Worm (Caenorhabditis elegans): ENCODE measurements around the gene bcat-1.

Gene bcat-1

ce11 chrX:12869412-12869811 is 7.9 kb upstream of the bcat-1 start:
- TF ChIP-seq ZK185.1 (tag; optimal IDR thresholded peaks at IDR 0.05; ENCODE audit: poor library complexity, severe bottlenecking) (no peak), ceh-27 (GFP tag; optimal IDR thresholded peaks at IDR 0.05) (no peak), madf-6 (GFP tag; IDR thresholded peaks at IDR 0.05) (no peak), rec-8 (tag; optimal IDR thresholded peaks at IDR 0.05) (no peak), dox-1 (GFP tag; IDR thresholded peaks at IDR 0.05) (0 out of 2 replicates have a peak, but pooled peaks have one; percentile 10), mel-28 (tag; optimal IDR thresholded peaks at IDR 0.05; ENCODE audit: borderline replicate concordance) (no peak), snpc-1.3 (tag; optimal IDR thresholded peaks at IDR 0.05; ENCODE audit: insufficient read depth) (no peak), unc-62 (GFP tag; optimal IDR thresholded peaks at IDR 0.05) (peak; percentile 91), lin-40 (tag; optimal IDR thresholded peaks at IDR 0.05) (peak; percentile 38), madf-10 (tag; optimal IDR thresholded peaks at IDR 0.05) (no peak), D2030.7 (GFP tag; IDR thresholded peaks at IDR 0.05) (no peak), B0035.1 (tag; optimal IDR thresholded peaks at IDR 0.05) (no peak), madf-3 (GFP tag; IDR thresholded peaks at IDR 0.05) (no peak), lag-1 (GFP tag; IDR thresholded peaks at IDR 0.05) (no peak), C06A6.2 (GFP tag; conservative IDR thresholded peaks at IDR 0.05) (no peak), nhr-80 (tag; optimal IDR thresholded peaks at IDR 0.05) (peak; percentile 84), nfya-1 (tag; optimal IDR thresholded peaks at IDR 0.05; ENCODE audit: borderline replicate concordance, insufficient read depth) (no peak), F22D6.2 (tag; optimal IDR thresholded peaks at IDR 0.05) (peak; percentile 2), lin-26 (GFP tag; IDR thresholded peaks at IDR 0.05) (no peak), snpc-1.1 (tag; optimal IDR thresholded peaks at IDR 0.05; ENCODE audit: insufficient read depth) (no peak), ceh-58 (GFP tag; IDR thresholded peaks at IDR 0.05) (no peak), F49E8.2 (tag; optimal IDR thresholded peaks at IDR 0.05; ENCODE audit: insufficient read depth) (no peak), B0019.2 (GFP tag; conservative IDR thresholded peaks at IDR 0.05) (no peak), bed-2 (GFP tag; IDR thresholded peaks at IDR 0.05) (no peak), rpc-1 (optimal IDR thresholded peaks at IDR 0.05) (no peak), rpc-1 (tag; optimal IDR thresholded peaks at IDR 0.05) (no peak), unc-130 (GFP tag; optimal IDR thresholded peaks at IDR 0.05) (no peak), sptf-2 (GFP tag; optimal IDR thresholded peaks at IDR 0.05) (no peak), hlh-12 (tag; optimal IDR thresholded peaks at IDR 0.05) (no peak), nhr-120 (GFP tag; IDR thresholded peaks at IDR 0.05) (no peak), F10E7.11 (tag; optimal IDR thresholded peaks at IDR 0.05) (no peak), Y53F4B.3 (GFP tag; IDR thresholded peaks at IDR 0.05) (no peak), atf-7 (tag; optimal IDR thresholded peaks at IDR 0.05) (peak; percentile 38), B0261.1 (tag; optimal IDR thresholded peaks at IDR 0.05) (no peak), F39B2.1 (GFP tag; IDR thresholded peaks at IDR 0.05) (no peak), B0336.3 (GFP tag; IDR thresholded peaks at IDR 0.05) (no peak), ama-1 (optimal IDR thresholded peaks at IDR 0.05) (no peak), ama-1 (GFP tag; optimal IDR thresholded peaks at IDR 0.05) (no peak), F55B11.4 (tag; optimal IDR thresholded peaks at IDR 0.05; ENCODE audit: borderline replicate concordance, insufficient read depth) (no peak), let-607 (tag; optimal IDR thresholded peaks at IDR 0.05) (peak; percentile 80 to 83), Y95B8A.8 (GFP tag; IDR thresholded peaks at IDR 0.05) (no peak), attf-3 (GFP tag; conservative IDR thresholded peaks at IDR 0.05) (no peak), attf-6 (GFP tag; IDR thresholded peaks at IDR 0.05) (no peak), let-526 (GFP tag; IDR thresholded peaks at IDR 0.05) (no peak), hrde-1 (tag; optimal IDR thresholded peaks at IDR 0.05; ENCODE audit: borderline replicate concordance) (no peak), tbp1 (GFP tag; optimal IDR thresholded peaks at IDR 0.05) (peak; percentile 3), nhr-90 (tag; optimal IDR thresholded peaks at IDR 0.05) (no peak), ztf-22 (GFP tag; optimal IDR thresholded peaks at IDR 0.05) (peak; percentile 57), lsl-1 (GFP tag; optimal IDR thresholded peaks at IDR 0.05) (no peak)

Data from whole organism, young adult.